Worm (Caenorhabditis elegans) whole organism, L4 larva: ENCODE data around the gene pbs-1.

Experiments used
- F37D6.2 ChIP-seq: sonication (generic microtip); optimal IDR thresholded peaks from 2 replicates; lab custom pipeline; 2016; ENCODE audit warnings: mild to moderate bottlenecking, missing genetic modification characterization, missing compliant biosample characterization
- F49E8.2 ChIP-seq: sonication (generic microtip); optimal IDR thresholded peaks from 2 replicates; lab custom pipeline; 2016; ENCODE audit warnings: missing compliant biosample characterization, mild to moderate bottlenecking, missing genetic modification characterization, borderline replicate concordance
- R02D3.7 ChIP-seq: fragments of 150-350 bp; sonication (generic microtip); optimal IDR thresholded peaks from 3 replicates; lab custom pipeline; 2014; ENCODE audit warnings: missing biosample characterization, missing genetic modification characterization
- T20F7.1 ChIP-seq: fragments of 200-800 bp; sonication (Bioruptor generic); optimal IDR thresholded peaks from 2 replicates; lab custom pipeline; 2018; ENCODE audit warnings: mild to moderate bottlenecking, missing genetic modification characterization, missing compliant biosample characterization
- Y5F2A.4 ChIP-seq: fragments of 200-800 bp; sonication (Bioruptor generic); optimal IDR thresholded peaks from 2 replicates; lab custom pipeline; 2018; ENCODE audit warnings: mild to moderate bottlenecking, missing genetic modification characterization, missing compliant biosample characterization
- Y75B8A.6 ChIP-seq: fragments of 200-800 bp; sonication (Bioruptor generic); IDR thresholded peaks from 2 replicates; pipeline ENCODE4 v1.3.6; 2022; ENCODE audit warnings: missing genetic modification reagents, missing genetic modification characterization, missing compliant biosample characterization
- ZK337.2 ChIP-seq: fragments of 200-800 bp; sonication (Bioruptor generic); IDR thresholded peaks from 2 replicates; pipeline ENCODE4 v1.3.6; 2022; ENCODE audit warnings: missing genetic modification reagents, missing genetic modification characterization, missing compliant biosample characterization
- aha-1 ChIP-seq: fragments of 150-350 bp; peaks from one replicate; lab custom pipeline; 2014; ENCODE audit warnings: missing biosample characterization, missing genetic modification characterization
- ceh-28 ChIP-seq: fragments of 150-350 bp; optimal IDR thresholded peaks from 2 replicates; lab custom pipeline; 2014; ENCODE audit warnings: missing biosample characterization, missing genetic modification reagents, missing genetic modification characterization
- daf-12 ChIP-seq: fragments of 150-350 bp; optimal IDR thresholded peaks from 2 replicates; lab custom pipeline; 2014; ENCODE audit warnings: missing biosample characterization, missing genetic modification reagents, missing genetic modification characterization
- daf-16 ChIP-seq, 3 experiments: sonication (generic microtip); optimal IDR thresholded peaks; 2 replicates each; lab custom pipeline; 2016 to 2017; ENCODE audit warnings: missing genetic modification characterization in 3 of 3, missing genetic modification reagents in 3 of 3, mild to moderate bottlenecking in 2 of 3, missing compliant biosample characterization in 2 of 3, missing biosample characterization in 1 of 3, moderate library complexity in 1 of 3
- daf-19 ChIP-seq: fragments of 200-800 bp; sonication (Bioruptor generic); conservative IDR thresholded peaks from 2 replicates; pipeline ENCODE4 v1.3.6; 2022; ENCODE audit warnings: missing genetic modification characterization, missing compliant biosample characterization
- dmd-6 ChIP-seq: fragments of 200-800 bp; sonication (Bioruptor generic); IDR thresholded peaks from 2 replicates; pipeline ENCODE4 v1.3.6; 2022; ENCODE audit warnings: missing genetic modification reagents, missing genetic modification characterization, missing compliant biosample characterization
- dmd-9 ChIP-seq: fragments of 200-800 bp; sonication (Bioruptor generic); IDR thresholded peaks from 2 replicates; pipeline ENCODE4 v1.3.6; 2022; ENCODE audit warnings: missing genetic modification reagents, missing genetic modification characterization, missing compliant biosample characterization
- dpl-1 ChIP-seq: fragments of 150-350 bp; optimal IDR thresholded peaks from 2 replicates; lab custom pipeline; 2014; ENCODE audit warnings: missing biosample characterization, missing genetic modification reagents, missing genetic modification characterization
- dve-1 ChIP-seq: sonication (generic microtip); optimal IDR thresholded peaks from 2 replicates; lab custom pipeline; 2017; ENCODE audit warnings: antibody characterized with exemption, mild to moderate bottlenecking, missing genetic modification characterization, missing compliant biosample characterization; ENCODE audit not compliant: insufficient read depth
- egl-27 ChIP-seq: sonication (generic microtip); optimal IDR thresholded peaks from 3 replicates; lab custom pipeline; 2017; ENCODE audit warnings: missing biosample characterization, missing genetic modification reagents, missing genetic modification characterization
- egl-43 ChIP-seq: fragments of 200-800 bp; sonication (Bioruptor generic); IDR thresholded peaks from 2 replicates; pipeline ENCODE4 v1.3.6; 2022; ENCODE audit warnings: missing genetic modification reagents, missing genetic modification characterization, missing compliant biosample characterization
- fkh-10 ChIP-seq: fragments of 150-350 bp; optimal IDR thresholded peaks from 2 replicates; lab custom pipeline; 2014; ENCODE audit warnings: missing biosample characterization, missing genetic modification reagents, missing genetic modification characterization
- hlh-11 ChIP-seq: fragments of 200-800 bp; sonication (Bioruptor generic); optimal IDR thresholded peaks from 2 replicates; lab custom pipeline; 2018; ENCODE audit warnings: mild to moderate bottlenecking, missing genetic modification characterization, missing compliant biosample characterization
- hlh-30 ChIP-seq: sonication (generic microtip); optimal IDR thresholded peaks from 2 replicates; lab custom pipeline; 2017; ENCODE audit warnings: antibody characterized with exemption, mild to moderate bottlenecking, missing genetic modification characterization, missing compliant biosample characterization; ENCODE audit not compliant: insufficient read depth
- lim-7 ChIP-seq: fragments of 200-800 bp; sonication (Bioruptor generic); IDR thresholded peaks from 2 replicates; pipeline ENCODE4 v1.3.6; 2022; ENCODE audit warnings: missing genetic modification characterization, missing compliant biosample characterization
- lin-38 ChIP-seq: fragments of 200-800 bp; sonication (Bioruptor generic); IDR thresholded peaks from 2 replicates; pipeline ENCODE4 v1.3.6; 2022; ENCODE audit warnings: missing genetic modification reagents, missing genetic modification characterization, missing compliant biosample characterization
- lsy-2 ChIP-seq, 2 experiments: fragments of 150-350 bp in 1 of 2; sonication (generic microtip) in 1 of 2; optimal IDR thresholded peaks; 2 replicates each; lab custom pipeline; 2014 to 2017; ENCODE audit warnings: missing biosample characterization in 2 of 2, missing genetic modification characterization in 2 of 2
- mdl-1 ChIP-seq, 2 experiments: fragments of 150-350 bp in 1 of 2; sonication (generic microtip) in 1 of 2; optimal IDR thresholded peaks; 2 replicates each; lab custom pipeline; 2014 to 2017; ENCODE audit warnings: missing biosample characterization in 2 of 2, missing genetic modification characterization in 2 of 2
- mdt-29 ChIP-seq: fragments of 200-800 bp; sonication (Bioruptor generic); IDR thresholded peaks from 2 replicates; pipeline ENCODE4 v1.3.6; 2022; ENCODE audit warnings: missing genetic modification reagents, missing genetic modification characterization, missing compliant biosample characterization
- mep-1 ChIP-seq: fragments of 150-350 bp; sonication (generic microtip); optimal IDR thresholded peaks from 3 replicates; lab custom pipeline; 2014; ENCODE audit warnings: missing biosample characterization, missing genetic modification characterization
- nhr-102 ChIP-seq: sonication (generic microtip); optimal IDR thresholded peaks from 2 replicates; lab custom pipeline; 2016; ENCODE audit warnings: mild to moderate bottlenecking, missing genetic modification characterization, moderate library complexity, missing compliant biosample characterization
- nhr-11 ChIP-seq: fragments of 150-350 bp; optimal IDR thresholded peaks from 2 replicates; lab custom pipeline; 2014; ENCODE audit warnings: missing biosample characterization, missing genetic modification characterization
- nhr-111 ChIP-seq: fragments of 200-800 bp; sonication (Bioruptor generic); optimal IDR thresholded peaks from 2 replicates; lab custom pipeline; 2018; ENCODE audit warnings: mild to moderate bottlenecking, missing genetic modification characterization, missing compliant biosample characterization
- nhr-6 ChIP-seq: fragments of 150-350 bp; optimal IDR thresholded peaks from 2 replicates; lab custom pipeline; 2014; ENCODE audit warnings: missing biosample characterization, missing genetic modification characterization
- nhr-77 ChIP-seq: fragments of 150-350 bp; optimal IDR thresholded peaks from 2 replicates; lab custom pipeline; 2014; ENCODE audit warnings: missing biosample characterization, missing genetic modification characterization
- php-3 ChIP-seq: fragments of 200-800 bp; sonication (Bioruptor generic); IDR thresholded peaks from 2 replicates; pipeline ENCODE4 v1.3.6; 2022; ENCODE audit warnings: missing genetic modification reagents, missing genetic modification characterization, missing compliant biosample characterization
- set-16 ChIP-seq: fragments of 200-800 bp; sonication (Bioruptor generic); IDR thresholded peaks from 2 replicates; pipeline ENCODE4 v1.3.6; 2022; ENCODE audit warnings: missing genetic modification reagents, missing genetic modification characterization, missing compliant biosample characterization
- snpc-1.2 ChIP-seq: fragments of 200-800 bp; sonication (Bioruptor generic); IDR thresholded peaks from 2 replicates; pipeline ENCODE4 v1.3.6; 2022; ENCODE audit warnings: missing genetic modification reagents, missing genetic modification characterization, missing compliant biosample characterization
- tra-1 ChIP-seq: fragments of 200-800 bp; sonication (Bioruptor generic); IDR thresholded peaks from 2 replicates; pipeline ENCODE4 v1.3.6; 2022; ENCODE audit warnings: missing genetic modification reagents, missing genetic modification characterization, missing compliant biosample characterization
- unc-62 ChIP-seq, 3 experiments: fragments of 150-350 bp in 1 of 3; sonication (generic microtip); optimal IDR thresholded peaks in 2 of 3; peaks in 1 of 3; 1 replicate in 1 of 3; 2 replicates in 2 of 3; lab custom pipeline; 2014 to 2017; ENCODE audit warnings: missing biosample characterization in 3 of 3, missing genetic modification characterization in 3 of 3, missing genetic modification reagents in 3 of 3, missing genotype in 1 of 3
- vab-7 ChIP-seq: fragments of 200-800 bp; sonication (Bioruptor generic); IDR thresholded peaks from 2 replicates; pipeline ENCODE4 v1.3.6; 2022; ENCODE audit warnings: missing genetic modification reagents, missing genetic modification characterization, missing compliant biosample characterization

pbs-1 gene

ce11 chrIV:1709695-1710315, at the start of gene pbs-1, which contains the start of gene K08D12.3 (continued):
- TF ChIP-seq egl-43 (GFP tag; lab: Robert Waterston, UW): no peak
- TF ChIP-seq F37D6.2 (tag; lab: Kevin White, UChicago): no peak
- no peak for TF ChIP-seq lim-7
- no peak for TF ChIP-seq ZK337.2

ce11 chrIV:1758595-1758994, 49.0 kb upstream of the pbs-1 start:
- TF ChIP-seq nhr-11 (tag; lab: Kevin White, UChicago) (peak; percentile 59), snpc-1.2 (GFP tag; lab: Robert Waterston, UW) (no peak), nhr-77 (tag; lab: Kevin White, UChicago) (no peak), ZK337.2 (no peak), tra-1 (GFP tag; lab: Robert Waterston, UW) (no peak), T20F7.1 (no peak), unc-62 (GFP tag; optimal IDR thresholded peaks at IDR 0.05 in 1 of 2; lab: Kevin White, UChicago) (peak in 1 of 2 experiments; percentile 97), unc-62 (tag; optimal IDR thresholded peaks at IDR 0.05; lab: Kevin White, UChicago) (no peak), mdt-29 (no peak), hlh-30 (tag; lab: Kevin White, UChicago) (peak; percentile 21), vab-7 (no peak), dve-1 (tag; lab: Kevin White, UChicago) (no peak), Y75B8A.6 (GFP tag; lab: Robert Waterston, UW) (no peak), F49E8.2 (tag; lab: Kevin White, UChicago) (no peak), daf-16 (GFP tag; optimal IDR thresholded peaks at IDR 0.05; lab: Kevin White, UChicago) (no peak), daf-16 (tag; optimal IDR thresholded peaks at IDR 0.05; lab: Kevin White, UChicago) (no peak)

- TF ChIP-seq aha-1 (tag; lab: Kevin White, UChicago): peak; percentile 11
- TF ChIP-seq nhr-102 (tag; lab: Kevin White, UChicago): no peak
Observed at ce11 chrIV:1753481-1753880, 43.9 kb upstream of the pbs-1 start, which contains the start of gene Y41D4A.3. TSS of gene Y41D4A.3 (plus strand) at chrIV:1753781.

- TF ChIP-seq set-16 (GFP tag; lab: Robert Waterston, UW): peak; percentile 66
- no peak for TF ChIP-seq ceh-28 (tag; lab: Kevin White, UChicago)
Observed at ce11 chrIV:1752480-1752879, 42.9 kb upstream of the pbs-1 start.

- TF ChIP-seq dmd-9 (GFP tag; lab: Robert Waterston, UW) (no peak), unc-62 (GFP tag; optimal IDR thresholded peaks at IDR 0.05 in 1 of 2; lab: Kevin White, UChicago) (no peak), unc-62 (tag; optimal IDR thresholded peaks at IDR 0.05; lab: Kevin White, UChicago) (no peak), dmd-6 (GFP tag; lab: Robert Waterston, UW) (0 out of 2 replicates have a peak, but pooled peaks have one; percentile 7), daf-16 (GFP tag; optimal IDR thresholded peaks at IDR 0.05; lab: Kevin White, UChicago) (peak in 1 of 2 experiments; percentile 40), daf-16 (tag; optimal IDR thresholded peaks at IDR 0.05; lab: Kevin White, UChicago) (no peak), hlh-11 (tag; lab: Kevin White, UChicago) (peak; percentile 19), egl-27 (tag; lab: Kevin White, UChicago) (no peak)
Observed at ce11 chrIV:1751243-1751642, 41.7 kb upstream of the pbs-1 start.

- TF ChIP-seq daf-19 (no peak), fkh-10 (GFP tag; lab: Kevin White, UChicago) (no peak), R02D3.7 (tag; lab: Kevin White, UChicago) (no peak), dpl-1 (GFP tag; lab: Kevin White, UChicago) (peak; percentile 68), lsy-2 (tag; optimal IDR thresholded peaks at IDR 0.05; lab: Kevin White, UChicago) (peak; percentile 3 to 83), Y75B8A.6 (GFP tag; lab: Robert Waterston, UW) (no peak), php-3 (GFP tag; lab: Robert Waterston, UW) (0 out of 2 replicates have a peak, but pooled peaks have one; percentile 24), nhr-6 (tag; lab: Kevin White, UChicago) (peak; percentile 73), nhr-111 (GFP tag; lab: Kevin White, UChicago) (no peak), mdl-1 (tag; optimal IDR thresholded peaks at IDR 0.05; lab: Kevin White, UChicago) (peak; percentile 40 to 78), mdt-29 (no peak), Y5F2A.4 (GFP tag; lab: Kevin White, UChicago) (no peak), mep-1 (tag; lab: Kevin White, UChicago) (peak; percentile 89), dmd-9 (GFP tag; lab: Robert Waterston, UW) (peak; percentile 30; the same call in 1 of the 2 replicates), lin-38 (GFP tag; lab: Robert Waterston, UW) (peak; percentile 98), hlh-30 (tag; lab: Kevin White, UChicago) (peak; percentile 53), daf-12 (no peak)
Observed at ce11 chrIV:1745453-1746051, 36.0 kb upstream of the pbs-1 start, which contains the start of the genes Y41D4A.6 and Y41D4A.4. TSS of gene Y41D4A.6 (minus strand) at chrIV:1745503. TSS of gene Y41D4A.4 (plus strand) at chrIV:1746001.
